Worm (Caenorhabditis elegans): ENCODE measurements around the gene Y62H9A.3.

DNA sequence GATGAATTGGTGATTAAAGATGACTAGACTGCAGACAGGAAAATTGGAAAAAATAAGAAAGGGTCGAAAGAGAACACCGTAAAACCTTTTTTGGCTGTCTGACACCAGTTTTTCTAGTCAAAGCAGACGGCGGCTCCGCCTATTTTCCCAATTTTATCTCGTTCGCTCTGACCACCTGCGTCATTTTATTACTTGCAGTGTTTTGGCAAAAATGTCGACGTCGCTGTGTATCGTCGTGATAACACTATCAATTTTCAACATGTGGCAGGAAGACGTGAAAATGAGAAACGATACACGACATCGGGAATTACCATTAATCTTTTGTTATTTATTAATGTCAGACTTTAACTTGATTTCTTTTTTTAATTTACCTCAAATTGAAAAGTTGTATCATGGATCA lies 30.3 kb upstream of the Y62H9A.3 start, which contains the start of gene Y62H9A.15:
- TF ChIP-seq snpc-4 (GFP tag; optimal IDR thresholded peaks at IDR 0.05) (no peak), snpc-4 (tag; optimal IDR thresholded peaks at IDR 0.05) (no peak), ceh-27 (GFP tag; optimal IDR thresholded peaks at IDR 0.05) (no peak), unc-62 (GFP tag; optimal IDR thresholded peaks at IDR 0.05) (no peak), cebp-1 (GFP tag; IDR thresholded peaks at IDR 0.05) (no peak), cebp-1 (tag; optimal IDR thresholded peaks at IDR 0.05) (no peak), snpc-1.3 (tag; optimal IDR thresholded peaks at IDR 0.05; ENCODE audit: insufficient read depth) (no peak), akir-1 (GFP tag; optimal IDR thresholded peaks at IDR 0.05) (no peak), nhr-80 (tag; optimal IDR thresholded peaks at IDR 0.05) (peak; percentile 15), nfya-1 (tag; optimal IDR thresholded peaks at IDR 0.05; ENCODE audit: borderline replicate concordance, insufficient read depth) (no peak), pha-4 (tag; optimal IDR thresholded peaks at IDR 0.05) (no peak)

Data from whole organism, young adult.